Fruit fly (Drosophila melanogaster) whole organism, embryonic: ENCODE results near the gene Orct2.
A peak's percentile ranks its signal among the peaks of the same experiment; 100 is the strongest.

Source experiments
- CG10209 ChIP-seq: fragments of 200-800 bp; sonication (Bioruptor generic); optimal IDR thresholded peaks from 3 replicates; lab custom pipeline; 2017; ENCODE audit warnings: missing biosample characterization, mild to moderate bottlenecking, missing genetic modification characterization, missing genetic modification reagents
- CG30020 ChIP-seq: fragments of 200-800 bp; optimal IDR thresholded peaks from 2 replicates; lab custom pipeline; 2019; ENCODE audit warnings: missing biosample characterization, mild to moderate bottlenecking, missing genetic modification characterization, moderate library complexity
- Hr39 ChIP-seq: fragments of >200 bp; optimal IDR thresholded peaks from 2 replicates; lab custom pipeline; 2017
- Ssrp ChIP-seq: fragments of 200-800 bp; sonication (Bioruptor generic); optimal IDR thresholded peaks from 2 replicates; lab custom pipeline; 2018; ENCODE audit warnings: missing biosample characterization, mild to moderate bottlenecking, missing genetic modification characterization, moderate library complexity
- ash1 ChIP-seq: fragments of 200-800 bp; sonication (Bioruptor generic); optimal IDR thresholded peaks from 2 replicates; lab custom pipeline; 2018; ENCODE audit warnings: missing biosample characterization, mild to moderate bottlenecking, missing genetic modification characterization
- ems ChIP-seq: fragments of 200-800 bp; sonication (Bioruptor generic); optimal IDR thresholded peaks from 3 replicates; lab custom pipeline; 2016; ENCODE audit warnings: missing biosample characterization, missing genetic modification characterization
- exex ChIP-seq: fragments of 200-800 bp; sonication (Bioruptor generic); optimal IDR thresholded peaks from 4 replicates; lab custom pipeline; 2018; ENCODE audit warnings: missing biosample characterization, mild to moderate bottlenecking, missing genetic modification characterization, moderate library complexity
- hth ChIP-seq: fragments of >200 bp; optimal IDR thresholded peaks from 2 replicates; lab custom pipeline; 2017; ENCODE audit warnings: inconsistent platforms
- lilli ChIP-seq: fragments of 200-800 bp; sonication (Bioruptor generic); optimal IDR thresholded peaks from 3 replicates; lab custom pipeline; 2016; ENCODE audit warnings: missing biosample characterization, missing genetic modification characterization
- onecut ChIP-seq: fragments of 200-800 bp; sonication (Bioruptor generic); IDR thresholded peaks from 2 replicates; pipeline ENCODE4 v1.3.6; 2022; ENCODE audit warnings: missing biosample characterization, missing genetic modification characterization
- sima ChIP-seq: fragments of 200-800 bp; sonication (Bioruptor generic); optimal IDR thresholded peaks from 2 replicates; lab custom pipeline; 2016; ENCODE audit warnings: missing biosample characterization, missing genetic modification characterization
- tin ChIP-seq: fragments of 200-800 bp; sonication (Bioruptor generic); optimal IDR thresholded peaks from 3 replicates; lab custom pipeline; 2016; ENCODE audit warnings: missing biosample characterization, missing genetic modification characterization
- vfl ChIP-seq: fragments of 200-800 bp; sonication (Bioruptor generic); optimal IDR thresholded peaks from 2 replicates; lab custom pipeline; 2016; ENCODE audit warnings: missing biosample characterization, missing genetic modification characterization

dm6 chr3R:24318217-24319082, 45.6 kb downstream of the Orct2 start, which contains the start of the genes Nab2 and BRWD3:
- TF ChIP-seq CG10209 (GFP tag; lab: Kevin White, UChicago) (no peak), sima (GFP tag; lab: Kevin White, UChicago) (no peak), Hr39 (lab: Kevin White, UChicago) (no peak), CG30020 (tag; lab: Kevin White, UChicago) (peak; percentile 58), exex (tag; lab: Kevin White, UChicago) (no peak), tin (peak; percentile 38), hth (lab: Kevin White, UChicago) (no peak), onecut (GFP tag; lab: Robert Waterston, UW) (peak; percentile 79), vfl (no peak), ems (GFP tag; lab: Kevin White, UChicago) (no peak), ash1 (GFP tag; lab: Kevin White, UChicago) (no peak), Ssrp (peak; percentile 22), lilli (GFP tag; lab: Kevin White, UChicago) (no peak)
